Worm (Caenorhabditis elegans) whole organism, L2 larva: Measurements from ENCODE around the gene srr-4.

Source experiments
- C34F6.9 ChIP-seq: fragments of 150-350 bp; optimal IDR thresholded peaks from 2 replicates; lab custom pipeline; 2014; ENCODE audit warnings: missing biosample characterization, missing genetic modification characterization
- F13H6.1 ChIP-seq: sonication (generic microtip); optimal IDR thresholded peaks from 2 replicates; lab custom pipeline; 2016; ENCODE audit warnings: missing genetic modification characterization, missing compliant biosample characterization
- R02D3.7 ChIP-seq: fragments of 150-350 bp; optimal IDR thresholded peaks from 2 replicates; lab custom pipeline; 2014; ENCODE audit warnings: missing biosample characterization, missing genetic modification characterization
- Y55F3AM.14 ChIP-seq: fragments of 200-800 bp; sonication (Bioruptor generic); optimal IDR thresholded peaks from 2 replicates; lab custom pipeline; 2018; ENCODE audit warnings: mild to moderate bottlenecking, missing genetic modification characterization, missing compliant biosample characterization
- alr-1 ChIP-seq: fragments of 150-350 bp; optimal IDR thresholded peaks from 2 replicates; lab custom pipeline; 2014; ENCODE audit warnings: missing biosample characterization, missing genetic modification characterization
- ama-1 ChIP-seq: fragments of 150-350 bp; optimal IDR thresholded peaks from 2 replicates; lab custom pipeline; 2018; ENCODE audit warnings: inconsistent platforms
- ceh-82 ChIP-seq: fragments of 150-350 bp; optimal IDR thresholded peaks from 2 replicates; lab custom pipeline; 2014; ENCODE audit warnings: missing biosample characterization, missing genetic modification characterization
- crh-2 ChIP-seq: sonication (generic microtip); optimal IDR thresholded peaks from 2 replicates; lab custom pipeline; 2017; ENCODE audit warnings: missing biosample characterization, missing genetic modification characterization
- dmd-4 ChIP-seq: sonication (generic microtip); optimal IDR thresholded peaks from 2 replicates; lab custom pipeline; 2017; ENCODE audit warnings: missing biosample characterization, missing genetic modification characterization
- egl-27 ChIP-seq: sonication (generic microtip); optimal IDR thresholded peaks from 3 replicates; lab custom pipeline; 2017; ENCODE audit warnings: missing biosample characterization, missing genetic modification reagents, missing genetic modification characterization
- elt-1 ChIP-seq: fragments of 150-350 bp; optimal IDR thresholded peaks from 2 replicates; lab custom pipeline; 2014; ENCODE audit warnings: missing biosample characterization, missing genetic modification characterization
- elt-3 ChIP-seq: sonication (generic microtip); optimal IDR thresholded peaks from 2 replicates; lab custom pipeline; 2017; ENCODE audit warnings: missing biosample characterization, missing genetic modification characterization
- fos-1 ChIP-seq: fragments of 150-350 bp; optimal IDR thresholded peaks from 2 replicates; lab custom pipeline; 2014; ENCODE audit warnings: missing biosample characterization, missing genetic modification characterization
- lin-13 ChIP-seq: fragments of 150-350 bp; optimal IDR thresholded peaks from 2 replicates; lab custom pipeline; 2014; ENCODE audit warnings: missing biosample characterization, missing genetic modification reagents, missing genetic modification characterization
- lin-39 ChIP-seq: fragments of 150-350 bp; optimal IDR thresholded peaks from 2 replicates; lab custom pipeline; 2014; ENCODE audit warnings: missing biosample characterization, missing genetic modification reagents, missing genetic modification characterization
- mab-5 ChIP-seq: fragments of 150-350 bp; optimal IDR thresholded peaks from 2 replicates; lab custom pipeline; 2014; ENCODE audit warnings: missing biosample characterization, missing genetic modification characterization
- mdl-1 ChIP-seq, 2 experiments: fragments of 150-350 bp in 1 of 2; sonication (generic microtip) in 1 of 2; optimal IDR thresholded peaks; 2 replicates each; lab custom pipeline; 2017; ENCODE audit warnings: missing biosample characterization in 2 of 2, missing genetic modification characterization in 2 of 2
- nhr-10 ChIP-seq: sonication (generic microtip); optimal IDR thresholded peaks from 2 replicates; lab custom pipeline; 2017; ENCODE audit warnings: missing biosample characterization, missing genetic modification characterization
- nhr-12 ChIP-seq: fragments of 150-350 bp; optimal IDR thresholded peaks from 2 replicates; lab custom pipeline; 2014; ENCODE audit warnings: missing biosample characterization, missing genetic modification characterization
- nhr-129 ChIP-seq: fragments of 150-350 bp; optimal IDR thresholded peaks from 2 replicates; lab custom pipeline; 2014; ENCODE audit warnings: missing biosample characterization, missing genetic modification characterization
- nhr-21 ChIP-seq: fragments of 150-350 bp; optimal IDR thresholded peaks from 2 replicates; lab custom pipeline; 2014; ENCODE audit warnings: missing biosample characterization, missing genetic modification characterization
- nhr-23 ChIP-seq: fragments of 150-350 bp; optimal IDR thresholded peaks from 2 replicates; lab custom pipeline; 2014; ENCODE audit warnings: missing biosample characterization, missing genetic modification reagents, missing genetic modification characterization
- nhr-25 ChIP-seq: fragments of 150-350 bp; sonication (generic microtip); optimal IDR thresholded peaks from 3 replicates; lab custom pipeline; 2014; ENCODE audit warnings: missing biosample characterization, missing genetic modification characterization
- nhr-6 ChIP-seq: fragments of 150-350 bp; optimal IDR thresholded peaks from 2 replicates; lab custom pipeline; 2014; ENCODE audit warnings: missing biosample characterization, missing genetic modification characterization
- nhr-77 ChIP-seq: fragments of 150-350 bp; optimal IDR thresholded peaks from 2 replicates; lab custom pipeline; 2014; ENCODE audit warnings: missing biosample characterization, missing genetic modification characterization
- peb-1 ChIP-seq: fragments of 150-350 bp; optimal IDR thresholded peaks from 2 replicates; lab custom pipeline; 2014; ENCODE audit warnings: missing biosample characterization, missing genetic modification characterization
- skn-1 ChIP-seq: sonication (generic microtip); optimal IDR thresholded peaks from 2 replicates; lab custom pipeline; 2017; ENCODE audit warnings: missing biosample characterization, missing genetic modification characterization
- sma-9 ChIP-seq, 2 experiments: fragments of 150-350 bp in 1 of 2; sonication (generic microtip) in 1 of 2; optimal IDR thresholded peaks; 2 replicates each; lab custom pipeline; 2014 to 2016; ENCODE audit warnings: missing genetic modification characterization in 2 of 2, mild to moderate bottlenecking in 1 of 2, missing biosample characterization in 1 of 2, missing compliant biosample characterization in 1 of 2, missing genetic modification reagents in 1 of 2, moderate library complexity in 1 of 2
- snpc-4 ChIP-seq: fragments of 150-350 bp; optimal IDR thresholded peaks from 2 replicates; lab custom pipeline; 2014; ENCODE audit warnings: missing biosample characterization, missing genetic modification characterization
- unc-39 ChIP-seq: fragments of 150-350 bp; optimal IDR thresholded peaks from 2 replicates; lab custom pipeline; 2014; ENCODE audit warnings: missing biosample characterization, missing genetic modification characterization
- unc-62 ChIP-seq: fragments of 150-350 bp; optimal IDR thresholded peaks from 2 replicates; lab custom pipeline; 2014; ENCODE audit warnings: missing biosample characterization, missing genetic modification reagents, missing genetic modification characterization
- ztf-1 ChIP-seq: fragments of 200-800 bp; sonication (Bioruptor generic); conservative IDR thresholded peaks from 2 replicates; pipeline ENCODE4 v1.3.6; 2022; ENCODE audit warnings: missing genetic modification characterization, missing compliant biosample characterization
- ztf-11 ChIP-seq: sonication (generic microtip); optimal IDR thresholded peaks from 2 replicates; lab custom pipeline; 2017; ENCODE audit warnings: missing biosample characterization, missing genetic modification characterization

Gene srr-4

DNA sequence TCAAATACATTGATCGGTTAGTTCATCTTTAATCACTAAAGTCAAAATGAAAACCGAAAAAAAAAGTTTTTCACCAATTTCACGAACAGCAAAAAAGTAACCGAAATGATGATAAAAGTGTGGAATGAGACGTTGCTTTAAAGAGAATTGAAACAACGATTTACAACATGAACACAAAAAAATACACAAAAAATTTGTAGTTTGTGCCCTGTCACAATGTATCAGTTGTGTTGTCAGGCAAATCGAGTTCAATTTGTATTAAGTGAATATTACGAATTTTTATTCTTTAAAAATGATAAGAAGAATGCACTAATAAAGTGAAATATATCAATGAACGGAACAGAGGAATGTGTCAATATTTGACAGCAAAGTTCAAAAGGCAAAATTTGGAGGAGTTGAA, 12.7 kb downstream of the srr-4 start:
- TF ChIP-seq nhr-25 (tag; lab: Kevin White, UChicago) (no peak), ztf-1 (GFP tag; lab: Robert Waterston, UW) (no peak), Y55F3AM.14 (no peak), peb-1 (tag; lab: Kevin White, UChicago) (no peak), skn-1 (tag; lab: Kevin White, UChicago) (no peak), elt-3 (tag; lab: Kevin White, UChicago) (no peak), unc-62 (GFP tag; lab: Kevin White, UChicago) (no peak), nhr-10 (tag; lab: Kevin White, UChicago) (no peak), nhr-6 (tag; lab: Kevin White, UChicago) (no peak), elt-1 (tag; lab: Kevin White, UChicago) (no peak), ztf-11 (tag; lab: Kevin White, UChicago) (no peak), ama-1 (lab: Kevin White, UChicago) (no peak), egl-27 (tag; lab: Kevin White, UChicago) (no peak), mab-5 (tag; lab: Kevin White, UChicago) (no peak), nhr-21 (no peak), ceh-82 (tag; lab: Kevin White, UChicago) (no peak)
- TF ChIP-seq, all 48 proteins: peak for 0

DNA sequence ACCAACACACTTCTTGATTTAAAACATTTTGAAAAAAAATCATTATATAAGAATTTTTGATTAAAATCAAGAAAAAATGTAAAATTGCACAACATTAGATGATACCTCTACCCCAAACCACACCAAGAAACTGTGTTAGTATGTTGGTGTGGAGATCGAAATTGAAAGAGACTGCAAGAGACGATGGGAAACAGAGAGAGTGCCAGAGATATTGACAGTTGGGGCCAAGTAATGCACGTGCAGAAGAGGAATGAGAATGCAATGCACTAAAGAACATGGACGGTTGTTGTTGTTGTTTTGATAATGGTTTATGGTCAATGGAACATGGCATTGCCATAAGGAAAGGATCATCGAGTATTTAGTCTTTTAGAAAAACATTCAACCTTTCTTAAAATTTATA, 13.2 kb downstream of the srr-4 start:
- peak; percentile 13 for TF ChIP-seq crh-2 (tag; lab: Kevin White, UChicago)
- TF ChIP-seq fos-1, result peak; percentile 24
- no peak for TF ChIP-seq dmd-4
- no peak for TF ChIP-seq snpc-4
- peak; percentile 15 for TF ChIP-seq F13H6.1
- peak; percentile 66 for TF ChIP-seq sma-9 (GFP tag; optimal IDR thresholded peaks at IDR 0.05; lab: Kevin White, UChicago)
- no peak for TF ChIP-seq sma-9 (tag; optimal IDR thresholded peaks at IDR 0.05; lab: Kevin White, UChicago)
- TF ChIP-seq nhr-129 (tag; lab: Kevin White, UChicago), result peak; percentile 72
- peak; percentile 53 to 62 for TF ChIP-seq mdl-1 (tag; optimal IDR thresholded peaks at IDR 0.05; lab: Kevin White, UChicago)
- TF ChIP-seq ama-1 (lab: Kevin White, UChicago), result no peak
- TF ChIP-seq, all 48 proteins: peak for 6

DNA sequence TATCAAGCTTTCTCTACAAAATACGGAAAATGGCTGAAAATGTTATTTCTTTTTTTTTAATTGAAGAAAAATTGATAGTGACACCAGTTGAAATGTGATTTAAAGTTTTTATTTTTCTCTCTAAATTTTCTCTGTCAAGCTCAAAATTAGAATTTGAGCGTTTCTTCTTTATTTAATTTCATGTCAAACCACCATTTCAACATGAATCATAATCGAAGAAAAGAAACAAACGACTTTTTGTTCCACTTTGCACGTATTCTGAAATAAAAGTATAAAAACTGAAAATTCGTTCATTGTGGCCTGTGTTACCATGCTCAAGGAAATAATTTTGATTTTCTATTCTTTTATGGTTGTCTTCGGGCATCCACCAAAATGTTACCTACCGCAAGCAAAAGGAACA, 14.1 kb downstream of the srr-4 start, which contains the start of gene K11D12.13:
K11D12.13 (plus strand) TSS at position 301 of the 400 bp plus-strand sequence.
- TF ChIP-seq unc-39 (tag; lab: Kevin White, UChicago) (no peak), nhr-10 (tag; lab: Kevin White, UChicago) (no peak), alr-1 (tag; lab: Kevin White, UChicago) (no peak), R02D3.7 (tag; lab: Kevin White, UChicago) (no peak), ceh-82 (tag; lab: Kevin White, UChicago) (no peak), crh-2 (tag; lab: Kevin White, UChicago) (no peak), nhr-23 (tag; lab: Kevin White, UChicago) (no peak)

DNA sequence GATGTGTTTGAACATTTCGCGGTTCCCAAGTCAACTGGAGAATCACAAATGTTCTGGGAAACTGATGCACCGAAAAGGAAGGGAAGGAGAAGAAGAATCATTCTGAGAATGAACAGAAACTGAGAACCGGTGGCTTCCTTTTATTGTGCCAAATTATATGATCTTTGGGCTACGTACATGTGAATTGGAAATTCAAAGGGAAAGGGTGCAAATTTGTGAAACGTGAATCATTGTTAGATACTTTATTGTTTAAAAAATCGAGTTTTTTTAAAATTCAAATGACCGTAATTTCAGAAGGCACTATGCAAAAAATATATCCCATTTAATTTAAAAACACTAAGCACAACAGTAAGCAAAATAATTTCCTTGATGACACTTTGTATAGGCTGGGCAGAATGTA, 16.0 kb downstream of the srr-4 start, which contains the start of gene K11D12.6:
K11D12.6 (minus strand) TSS at position 101 of the 400 bp plus-strand sequence.
- TF ChIP-seq nhr-77 (tag; lab: Kevin White, UChicago) (no peak), C34F6.9 (tag; lab: Kevin White, UChicago) (no peak), dmd-4 (no peak), Y55F3AM.14 (no peak), unc-39 (tag; lab: Kevin White, UChicago) (no peak), unc-62 (GFP tag; lab: Kevin White, UChicago) (no peak), ceh-82 (tag; lab: Kevin White, UChicago) (no peak), sma-9 (GFP tag; optimal IDR thresholded peaks at IDR 0.05; lab: Kevin White, UChicago) (no peak), sma-9 (tag; optimal IDR thresholded peaks at IDR 0.05; lab: Kevin White, UChicago) (no peak), lin-39 (tag; lab: Kevin White, UChicago) (no peak)

DNA sequence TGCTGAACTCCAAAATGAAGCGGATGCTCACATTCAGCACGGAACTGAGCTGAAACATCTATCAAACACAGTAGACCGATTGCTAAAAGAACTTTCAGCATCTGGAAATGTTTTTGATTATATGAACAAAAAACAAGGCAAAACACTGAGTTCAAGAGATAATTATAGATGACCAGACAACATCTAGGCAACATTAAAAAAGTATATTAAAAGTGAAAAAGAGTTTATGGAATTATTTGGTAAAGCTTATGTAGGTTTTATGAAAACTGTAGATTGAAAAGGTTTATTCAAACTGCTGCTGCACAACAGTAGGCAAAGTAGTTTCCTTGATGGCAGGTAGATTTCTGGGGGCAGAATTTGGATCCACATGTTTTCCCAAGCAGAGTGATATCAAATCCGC, 17.3 kb downstream of the srr-4 start, which contains the start of gene K11D12.7:
K11D12.7 (minus strand) TSS at position 101 of the 400 bp plus-strand sequence.
- TF ChIP-seq lin-13 (GFP tag; lab: Kevin White, UChicago) (no peak), nhr-12 (tag; lab: Kevin White, UChicago) (no peak)
